Fruit fly (Drosophila melanogaster): Measurements from ENCODE around the gene CG42717.

CG42717 gene

DNA sequence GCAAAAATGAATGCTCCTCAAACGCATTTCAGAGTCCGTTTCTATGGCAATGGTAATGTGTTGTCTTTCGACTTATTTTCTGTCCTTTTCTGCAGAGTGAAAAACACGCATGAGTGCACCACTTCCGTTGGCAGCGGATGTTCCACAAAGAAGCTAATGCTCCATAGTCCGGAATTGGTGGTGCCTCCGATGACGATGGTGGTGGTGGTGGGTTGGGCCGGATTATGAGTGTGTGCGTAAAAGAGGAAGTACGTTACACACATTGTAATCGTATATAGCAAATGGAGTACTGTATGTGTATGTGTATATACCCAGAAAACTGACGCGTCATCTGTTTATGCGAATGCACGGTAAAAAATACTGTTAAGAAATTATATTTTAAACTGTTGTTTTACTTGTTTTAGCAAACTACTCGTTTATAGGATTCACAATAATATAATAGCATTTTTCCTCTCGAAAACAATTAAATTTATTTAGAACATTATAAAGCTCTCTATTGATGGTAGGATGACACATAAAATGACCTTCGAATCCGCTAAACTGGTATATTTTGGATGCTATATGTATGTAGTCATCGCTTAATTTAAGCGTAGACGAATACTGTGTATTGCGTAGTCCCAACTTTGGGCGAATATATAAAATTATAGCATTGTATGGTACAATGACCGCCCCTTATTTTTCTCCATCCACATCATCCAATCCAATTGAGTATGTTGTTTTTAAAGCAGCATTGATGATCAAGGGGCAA is 12.3 kb upstream of the CG42717 start (continued):
- TF ChIP-seq CG1647 (GFP tag; optimal IDR thresholded peaks at IDR 0.05) (no peak), CG14050 (GFP tag; IDR thresholded peaks at IDR 0.05) (peak; percentile 68; the same call in 2 of the 3 replicates), emc (GFP tag; optimal IDR thresholded peaks at IDR 0.05) (no peak), pros (GFP tag; optimal IDR thresholded peaks at IDR 0.05) (peak; percentile 90), CG13624 (GFP tag; optimal IDR thresholded peaks at IDR 0.05) (no peak), CG7987 (GFP tag; optimal IDR thresholded peaks at IDR 0.05) (no peak), Lpt (GFP tag; optimal IDR thresholded peaks at IDR 0.05) (no peak), Meics (GFP tag; optimal IDR thresholded peaks at IDR 0.05) (no peak), sna (GFP tag; IDR thresholded peaks at IDR 0.05; ENCODE audit: partially characterized antibody) (no peak), CG12299 (tag; optimal IDR thresholded peaks at IDR 0.05) (no peak), zfh1 (GFP tag; IDR thresholded peaks at IDR 0.05) (peak; percentile 51; the same call in 2 of the 3 replicates), CG42726 (GFP tag; IDR thresholded peaks at IDR 0.05; ENCODE audit: partially characterized antibody) (no peak), Rx (GFP tag; IDR thresholded peaks at IDR 0.05) (peak; percentile 12; the same call in 1 of the 2 replicates), Poxn (GFP tag; IDR thresholded peaks at IDR 0.05) (no peak), nerfin-2 (GFP tag; IDR thresholded peaks at IDR 0.05; ENCODE audit: partially characterized antibody) (no peak), CG12769 (tag; optimal IDR thresholded peaks at IDR 0.05) (no peak), Fer3 (tag; optimal IDR thresholded peaks at IDR 0.05) (no peak), salm (tag; optimal IDR thresholded peaks at IDR 0.05) (peak; percentile 54), HLH3B (GFP tag; IDR thresholded peaks at IDR 0.05) (peak; percentile 42; the same call in 1 of the 2 replicates), CG10209 (GFP tag; optimal IDR thresholded peaks at IDR 0.05) (peak; percentile 3), twi (tag; optimal IDR thresholded peaks at IDR 0.05) (no peak), gcm (GFP tag; optimal IDR thresholded peaks at IDR 0.05) (peak; percentile 53), gce (GFP tag; IDR thresholded peaks at IDR 0.05) (peak; percentile 83; the same call in 2 of the 3 replicates), trem (tag; optimal IDR thresholded peaks at IDR 0.05) (no peak), Adf1 (GFP tag; IDR thresholded peaks at IDR 0.05) (no peak), eve (GFP tag; optimal IDR thresholded peaks at IDR 0.05) (no peak), Mad (GFP tag; optimal IDR thresholded peaks at IDR 0.05) (no peak), CG4617 (GFP tag; optimal IDR thresholded peaks at IDR 0.05; ENCODE audit: borderline replicate concordance) (no peak), NC2β (GFP tag; optimal IDR thresholded peaks at IDR 0.05) (no peak), stc (GFP tag; IDR thresholded peaks at IDR 0.05) (peak; percentile 72), Hand (GFP tag; optimal IDR thresholded peaks at IDR 0.05) (peak; percentile 49), CG6854 (GFP tag; optimal IDR thresholded peaks at IDR 0.05) (no peak), CG15479 (GFP tag; optimal IDR thresholded peaks at IDR 0.05) (no peak), CG14441 (GFP tag; IDR thresholded peaks at IDR 0.05) (no peak), vnd (GFP tag; IDR thresholded peaks at IDR 0.05; ENCODE audit: partially characterized antibody) (no peak), scrt (GFP tag; optimal IDR thresholded peaks at IDR 0.05) (no peak), CG3838 (GFP tag; optimal IDR thresholded peaks at IDR 0.05) (no peak), CG12155 (GFP tag; optimal IDR thresholded peaks at IDR 0.05) (no peak), ttk (GFP tag; IDR thresholded peaks at IDR 0.05) (peak; percentile 27; the same call in 1 of the 2 replicates), disco-r (GFP tag; optimal IDR thresholded peaks at IDR 0.05) (no peak), jing (GFP tag; optimal IDR thresholded peaks at IDR 0.05) (peak; percentile 1), dysf (GFP tag; IDR thresholded peaks at IDR 0.05) (peak; percentile 64), nom (GFP tag; optimal IDR thresholded peaks at IDR 0.05) (peak; percentile 44), odd (GFP tag; optimal IDR thresholded peaks at IDR 0.05) (no peak), CG14710 (tag; optimal IDR thresholded peaks at IDR 0.05) (peak; percentile 12), Bdp1 (GFP tag; optimal IDR thresholded peaks at IDR 0.05) (no peak), CG3847 (GFP tag; IDR thresholded peaks at IDR 0.05) (0 out of 2 replicates have a peak, but pooled peaks have one; percentile 30), sens (GFP tag) (peak; percentile 93), CG1603 (tag; optimal IDR thresholded peaks at IDR 0.05) (peak; percentile 55)

Data from whole organism, embryonic.